Fruit fly (Drosophila melanogaster) whole organism: ENCODE results near the gene S-Lap4.
A peak's percentile ranks its signal among the peaks of the same experiment; 100 is the strongest.

ENCODE experiments used
- CG8478 ChIP-seq: fragments of >200 bp; optimal IDR thresholded peaks from 2 replicates; lab custom pipeline; 2018; ENCODE audit warnings: inconsistent platforms
- Dll ChIP-seq: fragments of >200 bp; optimal IDR thresholded peaks from 2 replicates; lab custom pipeline; 2017
- EcR ChIP-seq, 2 experiments: fragments of >200 bp; optimal IDR thresholded peaks; 2 replicates each; lab custom pipeline; 2017; ENCODE audit warnings: missing biosample characterization in 2 of 2, missing genetic modification characterization in 2 of 2, missing genetic modification reagents in 2 of 2
- pan ChIP-seq: fragments of >200 bp; optimal IDR thresholded peaks from 2 replicates; lab custom pipeline; 2017
- psq ChIP-seq: fragments of >200 bp; optimal IDR thresholded peaks from 2 replicates; lab custom pipeline; 2017
- usp ChIP-seq: fragments of >200 bp; optimal IDR thresholded peaks from 2 replicates; lab custom pipeline; 2017; ENCODE audit warnings: missing biosample characterization, missing genetic modification characterization, mixed read lengths

The S-Lap4 gene

DNA sequence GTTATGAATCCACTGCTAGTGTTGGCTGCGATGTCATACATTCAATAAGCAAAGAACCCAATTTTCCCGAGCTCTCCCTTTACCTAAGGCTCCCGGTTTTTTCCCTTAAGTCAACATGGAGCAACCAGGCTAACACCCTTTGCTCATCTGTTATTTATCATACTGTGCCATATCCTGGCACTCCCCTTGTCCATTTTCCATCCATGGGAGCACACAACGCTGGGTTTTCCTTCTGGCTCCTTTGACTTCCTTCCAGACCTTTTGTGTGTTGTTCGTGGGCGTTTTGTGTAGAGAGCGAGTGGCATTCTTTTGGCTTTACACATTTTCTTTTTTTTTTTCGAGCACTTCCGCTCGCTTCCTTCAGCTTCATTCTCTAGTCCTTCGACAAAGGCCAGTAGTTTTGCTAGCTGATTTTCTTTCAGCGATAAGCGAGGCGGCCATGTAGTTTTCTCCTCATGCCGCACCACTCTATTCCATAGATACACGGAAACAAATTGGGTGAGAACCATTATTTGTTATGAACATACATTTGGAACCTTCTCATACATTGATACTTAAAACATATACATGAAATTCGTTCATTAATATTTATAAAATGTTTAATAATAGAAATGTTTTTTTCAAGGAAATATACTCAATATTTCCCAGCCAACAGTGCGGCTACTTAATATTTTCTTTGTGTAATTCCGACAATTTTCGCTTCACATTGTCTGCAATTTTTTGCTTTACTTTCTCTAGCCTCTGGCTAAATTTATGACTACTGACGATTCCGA lies 5.4 kb downstream of the S-Lap4 start:
- no peak for TF ChIP-seq EcR (GFP tag; optimal IDR thresholded peaks at IDR 0.05; lab: Kevin White, UChicago)

DNA sequence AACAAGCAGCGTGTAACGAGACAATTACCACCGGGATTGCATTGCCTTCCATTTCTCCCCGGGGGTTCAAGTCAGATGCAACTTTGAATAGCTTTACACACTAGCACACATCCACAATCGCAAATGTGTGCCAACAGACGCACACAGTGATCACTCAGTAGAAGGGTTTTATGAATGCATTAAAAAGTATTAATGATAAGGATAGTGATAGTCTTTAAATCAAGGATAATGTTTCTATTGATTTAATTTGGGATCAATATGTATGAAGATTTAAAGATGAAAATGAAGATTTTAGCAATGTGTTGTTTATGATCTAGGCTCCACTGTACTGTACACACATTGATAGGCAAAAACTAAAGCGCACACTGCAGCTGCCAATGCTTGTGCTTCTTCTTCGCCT lies 13.9 kb downstream of the S-Lap4 start:
- TF ChIP-seq EcR (GFP tag; optimal IDR thresholded peaks at IDR 0.05; lab: Kevin White, UChicago) (no peak), pan (no peak), CG8478 (lab: Kevin White, UChicago) (no peak), usp (GFP tag; lab: Kevin White, UChicago) (no peak), Dll (lab: Kevin White, UChicago) (no peak)

DNA sequence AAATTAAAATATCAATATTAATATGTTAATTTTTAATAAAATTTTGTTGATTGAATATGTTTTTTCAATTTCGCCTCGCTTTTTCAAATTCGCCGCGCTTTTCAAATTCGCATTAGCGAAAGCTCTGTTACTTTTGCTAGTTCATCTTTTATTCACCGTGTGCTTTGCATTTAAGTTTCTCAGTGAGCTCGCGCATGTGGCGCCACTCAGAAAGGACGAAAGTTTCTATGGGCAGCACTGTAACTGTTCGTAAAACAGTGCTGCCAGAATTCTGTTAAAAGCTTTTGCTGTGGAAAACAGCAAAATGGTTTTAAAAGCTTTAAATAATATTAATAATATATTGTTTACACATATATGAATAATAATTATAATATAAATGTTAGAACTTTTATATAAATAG lies 17.3 kb downstream of the S-Lap4 start:
- no peak for TF ChIP-seq CG8478 (lab: Kevin White, UChicago)
- no peak for TF ChIP-seq EcR (GFP tag; optimal IDR thresholded peaks at IDR 0.05; lab: Kevin White, UChicago)
- no peak for TF ChIP-seq pan
- no peak for TF ChIP-seq Dll (lab: Kevin White, UChicago)
- no peak for TF ChIP-seq psq (lab: Kevin White, UChicago)
- TF ChIP-seq usp (GFP tag; lab: Kevin White, UChicago): no peak

DNA sequence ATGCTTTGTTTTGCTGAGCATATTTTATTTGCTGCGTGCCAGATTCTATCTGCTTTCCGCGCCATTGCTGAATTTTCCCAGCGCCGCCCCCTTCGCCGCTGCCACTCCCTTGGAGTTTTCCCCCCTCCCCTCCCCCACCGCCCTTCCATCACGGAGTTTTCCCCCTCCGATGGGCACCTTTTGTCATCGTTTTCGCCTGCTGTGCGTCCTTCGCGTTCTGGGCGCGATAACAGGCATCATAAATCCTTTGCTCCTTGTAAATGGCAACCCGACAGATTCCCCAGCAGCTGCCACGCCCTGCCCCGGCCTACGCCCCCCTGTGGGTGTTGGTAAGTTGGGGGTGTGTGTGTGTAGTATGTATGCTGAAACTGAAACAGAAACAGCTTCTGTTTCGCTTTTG lies 22.8 kb downstream of the S-Lap4 start:
- TF ChIP-seq CG8478 (lab: Kevin White, UChicago) (no peak), usp (GFP tag; lab: Kevin White, UChicago) (no peak), Dll (lab: Kevin White, UChicago) (no peak), EcR (GFP tag; optimal IDR thresholded peaks at IDR 0.05; lab: Kevin White, UChicago) (no peak)

DNA sequence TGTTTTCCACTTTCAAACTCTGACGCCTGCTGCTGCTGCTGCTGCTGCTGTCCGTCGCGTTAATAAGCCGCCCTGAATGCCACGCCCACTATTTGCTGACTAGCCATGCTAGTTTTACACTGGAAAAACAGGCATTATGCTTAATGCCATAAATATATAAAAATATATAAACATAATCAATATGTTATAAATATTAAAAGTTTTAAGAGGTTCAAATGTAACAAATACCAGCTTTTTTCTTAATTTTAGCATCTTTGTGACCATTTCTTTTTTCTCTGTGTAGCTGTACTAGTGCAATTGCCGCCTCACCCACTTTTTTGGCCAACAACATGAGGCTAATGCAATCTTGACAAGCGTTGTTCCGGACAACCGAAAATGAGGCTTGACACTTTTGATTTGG lies 24.2 kb downstream of the S-Lap4 start:
- TF ChIP-seq Dll (lab: Kevin White, UChicago) (no peak), EcR (GFP tag; optimal IDR thresholded peaks at IDR 0.05; lab: Kevin White, UChicago) (no peak), usp (GFP tag; lab: Kevin White, UChicago) (no peak), CG8478 (lab: Kevin White, UChicago) (no peak), psq (lab: Kevin White, UChicago) (no peak), pan (no peak)

DNA sequence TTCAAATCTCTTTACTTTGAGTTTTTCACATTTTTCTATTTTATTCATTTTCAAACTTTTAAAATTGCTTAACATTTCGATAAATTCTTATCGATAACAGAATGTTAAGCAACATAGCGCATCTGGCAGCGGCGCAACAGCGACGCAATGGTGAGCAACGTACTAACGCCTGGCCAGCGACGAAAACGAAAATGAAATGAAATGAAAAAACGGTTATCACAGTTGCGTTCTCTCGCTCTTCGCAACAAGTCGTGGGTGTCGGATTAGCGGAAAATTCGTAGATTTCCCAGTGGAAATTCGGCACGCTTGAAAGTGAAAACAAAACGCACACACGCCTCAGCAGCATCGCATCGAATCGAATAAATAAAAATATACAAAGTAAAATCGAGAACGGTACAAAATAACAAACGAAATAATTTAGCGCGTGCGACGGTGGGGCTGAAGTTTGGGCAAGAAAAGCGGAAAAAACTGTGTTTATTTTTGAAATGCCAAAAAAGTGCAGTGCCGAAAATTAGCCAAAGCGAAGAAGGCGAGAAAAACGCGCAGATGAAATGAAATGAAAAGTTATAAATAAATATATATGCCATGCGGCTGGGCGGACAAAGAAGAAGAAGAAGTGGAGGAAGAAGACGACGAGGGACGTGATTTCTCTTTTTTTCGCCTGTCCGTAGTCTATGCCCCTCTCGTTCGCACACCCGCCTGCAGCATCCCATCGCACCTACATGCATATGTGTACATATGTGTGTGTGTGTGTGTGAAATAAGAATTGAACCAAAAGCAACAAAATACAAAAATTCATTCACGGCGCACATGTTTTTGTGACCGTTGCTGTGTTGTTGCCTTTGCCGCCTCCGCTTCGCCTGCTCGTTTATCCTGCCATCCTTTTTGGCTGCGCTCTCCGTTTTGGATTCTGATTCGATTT lies 25.4 kb downstream of the S-Lap4 start:
- no peak for TF ChIP-seq EcR (GFP tag; optimal IDR thresholded peaks at IDR 0.05; lab: Kevin White, UChicago)
- peak; percentile 18 for TF ChIP-seq Dll (lab: Kevin White, UChicago)
- TF ChIP-seq psq (lab: Kevin White, UChicago): peak; percentile 49

DNA sequence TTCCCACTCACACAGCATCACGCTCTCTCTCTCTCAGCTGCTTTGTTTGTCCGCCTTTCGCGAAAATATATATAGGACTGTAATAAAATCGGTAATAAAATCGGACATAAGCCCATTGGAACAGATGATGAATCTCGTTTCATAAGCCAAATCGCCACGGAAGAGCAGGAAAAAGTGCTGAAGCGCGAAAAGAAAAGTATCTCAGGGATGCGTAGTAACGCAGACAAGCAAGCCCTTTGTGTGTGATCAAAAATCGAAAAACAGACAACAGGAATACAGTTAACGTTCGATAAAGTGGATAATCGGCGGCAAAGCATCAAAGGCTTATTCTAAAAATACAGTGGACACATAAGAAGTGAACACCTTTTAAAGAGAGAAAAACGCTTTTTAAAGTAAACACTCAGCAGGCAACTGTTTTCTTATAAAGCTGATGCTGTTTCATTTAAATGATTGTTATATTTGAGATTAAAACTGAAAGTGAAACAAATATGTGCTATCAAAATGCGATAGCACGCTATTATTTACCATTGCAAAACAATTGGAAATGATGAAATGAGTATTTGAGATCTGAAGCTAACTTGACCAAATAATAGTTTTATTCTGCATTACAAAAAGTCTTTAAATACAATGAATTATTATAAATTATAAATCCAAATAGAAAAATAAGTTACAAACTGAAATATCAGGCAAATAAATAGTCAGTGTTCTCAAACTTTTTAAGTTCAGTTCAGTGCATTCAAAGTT lies 26.2 kb downstream of the S-Lap4 start:
- TF ChIP-seq usp (GFP tag; lab: Kevin White, UChicago) (no peak), EcR (GFP tag; optimal IDR thresholded peaks at IDR 0.05; lab: Kevin White, UChicago) (no peak), psq (lab: Kevin White, UChicago) (peak; percentile 33)

DNA sequence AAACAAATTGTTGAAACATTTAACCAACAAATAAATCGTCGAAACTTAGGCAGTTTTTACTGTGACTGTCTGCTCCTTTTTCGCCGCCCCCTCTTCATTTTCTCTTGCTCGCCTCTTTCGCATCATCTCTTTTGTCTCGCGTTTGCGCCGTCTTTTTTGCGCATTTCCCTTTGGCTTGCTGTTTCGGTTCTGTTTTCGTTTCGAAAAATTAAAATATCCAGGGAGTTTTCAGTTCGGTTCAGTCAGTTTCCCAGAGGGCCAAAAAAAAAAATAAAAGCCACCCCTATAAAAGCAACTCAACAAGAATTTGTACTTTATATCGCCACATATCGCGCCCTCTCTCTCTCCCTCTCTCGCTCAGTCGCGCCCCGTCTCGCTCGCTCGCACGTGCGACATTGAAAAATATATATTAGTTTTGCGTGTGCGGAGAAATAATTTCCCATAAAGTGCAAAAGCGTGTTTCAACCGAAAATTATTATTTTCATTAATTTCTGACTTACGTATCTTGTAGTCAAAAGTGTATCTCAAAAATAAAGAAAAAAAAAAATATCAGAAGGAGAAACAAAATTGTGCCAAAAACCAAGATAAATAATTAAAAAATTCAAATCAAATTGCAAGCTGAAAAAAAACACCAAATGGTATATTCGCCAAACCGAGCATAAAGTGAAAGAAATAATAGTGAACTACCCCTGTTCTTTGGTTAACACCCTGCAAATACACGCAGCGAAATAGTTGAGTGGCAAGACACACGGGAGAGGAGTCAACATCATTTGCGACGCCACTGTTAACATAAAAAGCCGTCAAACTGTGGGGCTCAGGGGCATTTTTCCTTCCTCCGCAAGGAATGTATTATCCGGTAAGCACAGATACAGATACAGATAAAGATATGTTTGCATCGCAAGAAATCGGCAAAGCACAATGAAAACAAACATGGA lies 27.1 kb downstream of the S-Lap4 start:
- TF ChIP-seq EcR (GFP tag; optimal IDR thresholded peaks at IDR 0.05; lab: Kevin White, UChicago) (no peak), CG8478 (lab: Kevin White, UChicago) (no peak), usp (GFP tag; lab: Kevin White, UChicago) (no peak), Dll (lab: Kevin White, UChicago) (no peak)

DNA sequence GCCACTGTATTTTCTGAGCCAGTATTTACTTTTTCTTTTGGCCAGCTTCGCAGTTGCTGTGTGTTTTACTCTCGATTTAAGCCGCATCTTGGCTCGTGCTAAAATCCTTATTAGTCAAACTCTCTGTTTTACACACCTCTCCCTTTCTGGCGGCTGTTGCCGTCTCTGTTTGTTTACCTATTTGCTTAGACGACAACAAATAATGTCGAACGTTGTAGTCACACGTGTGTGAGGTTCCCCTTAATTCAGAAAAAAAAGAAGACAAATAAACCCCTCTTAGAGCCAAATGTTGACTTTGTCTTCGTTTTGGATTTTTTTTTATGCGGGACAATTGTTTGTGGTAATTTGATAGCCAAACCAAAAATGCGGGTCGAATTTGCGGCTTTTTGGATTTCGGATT lies 28.3 kb downstream of the S-Lap4 start:
- TF ChIP-seq usp (GFP tag; lab: Kevin White, UChicago) (no peak), pan (no peak), Dll (lab: Kevin White, UChicago) (no peak), psq (lab: Kevin White, UChicago) (no peak), EcR (GFP tag; optimal IDR thresholded peaks at IDR 0.05; lab: Kevin White, UChicago) (no peak), CG8478 (lab: Kevin White, UChicago) (no peak)

DNA sequence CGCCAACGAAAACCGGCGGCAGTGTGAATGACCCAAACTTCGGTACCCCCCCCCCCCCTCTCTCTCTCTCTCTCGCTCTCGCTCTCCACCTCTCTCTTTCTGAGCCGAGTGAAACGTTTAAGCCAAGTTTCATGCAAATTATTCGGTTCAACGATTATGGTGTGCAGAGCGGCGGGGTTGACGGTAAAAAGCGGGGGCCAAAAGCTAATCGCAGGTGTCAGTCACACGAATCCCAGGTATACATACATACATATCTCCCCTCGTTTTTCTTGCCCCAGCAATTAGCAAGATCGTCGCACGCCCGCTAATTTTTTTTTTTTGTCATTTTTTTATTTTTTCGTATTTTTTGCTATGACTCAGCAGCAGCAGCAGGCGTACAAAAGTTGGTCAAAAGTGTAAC lies 31.0 kb downstream of the S-Lap4 start:
- TF ChIP-seq EcR (GFP tag; optimal IDR thresholded peaks at IDR 0.05; lab: Kevin White, UChicago) (peak; percentile 33 to 74), CG8478 (lab: Kevin White, UChicago) (no peak)
